Worm (Caenorhabditis elegans): Measurements from ENCODE around the gene C11G10.1.

ce11 chrX:15134941-15135340, 23.6 kb downstream of the C11G10.1 start:
- TF ChIP-seq ceh-43 (GFP tag; optimal IDR thresholded peaks at IDR 0.05) (no peak), lsy-2 (tag; optimal IDR thresholded peaks at IDR 0.05) (no peak), drap-1 (GFP tag; optimal IDR thresholded peaks at IDR 0.05) (no peak), ztf-11 (tag; optimal IDR thresholded peaks at IDR 0.05) (no peak), unc-120 (tag; optimal IDR thresholded peaks at IDR 0.05; ENCODE audit: poor library complexity, severe bottlenecking) (no peak), snpc-4 (tag; optimal IDR thresholded peaks at IDR 0.05) (no peak), nhr-2 (tag; optimal IDR thresholded peaks at IDR 0.05) (no peak), elt-1 (tag; optimal IDR thresholded peaks at IDR 0.05; ENCODE audit: borderline replicate concordance, insufficient read depth) (no peak), nhr-12 (tag; optimal IDR thresholded peaks at IDR 0.05) (no peak), lin-13 (tag; optimal IDR thresholded peaks at IDR 0.05) (no peak), unc-62 (GFP tag; optimal IDR thresholded peaks at IDR 0.05) (no peak), nhr-76 (tag; optimal IDR thresholded peaks at IDR 0.05) (no peak)
